Fruit fly (Drosophila melanogaster) whole organism: Measurements from ENCODE around the gene CG15143.

Source experiments
- CG8478 ChIP-seq: fragments of >200 bp; optimal IDR thresholded peaks from 2 replicates; lab custom pipeline; 2018; ENCODE audit warnings: inconsistent platforms
- Dll ChIP-seq: fragments of >200 bp; optimal IDR thresholded peaks from 2 replicates; lab custom pipeline; 2017
- EcR ChIP-seq, 2 experiments: fragments of >200 bp; optimal IDR thresholded peaks; 2 replicates each; lab custom pipeline; 2017; ENCODE audit warnings: missing biosample characterization in 2 of 2, missing genetic modification characterization in 2 of 2, missing genetic modification reagents in 2 of 2
- pan ChIP-seq: fragments of >200 bp; optimal IDR thresholded peaks from 2 replicates; lab custom pipeline; 2017
- psq ChIP-seq: fragments of >200 bp; optimal IDR thresholded peaks from 2 replicates; lab custom pipeline; 2017
- usp ChIP-seq: fragments of >200 bp; optimal IDR thresholded peaks from 2 replicates; lab custom pipeline; 2017; ENCODE audit warnings: missing biosample characterization, missing genetic modification characterization, mixed read lengths

Gene CG15143

DNA sequence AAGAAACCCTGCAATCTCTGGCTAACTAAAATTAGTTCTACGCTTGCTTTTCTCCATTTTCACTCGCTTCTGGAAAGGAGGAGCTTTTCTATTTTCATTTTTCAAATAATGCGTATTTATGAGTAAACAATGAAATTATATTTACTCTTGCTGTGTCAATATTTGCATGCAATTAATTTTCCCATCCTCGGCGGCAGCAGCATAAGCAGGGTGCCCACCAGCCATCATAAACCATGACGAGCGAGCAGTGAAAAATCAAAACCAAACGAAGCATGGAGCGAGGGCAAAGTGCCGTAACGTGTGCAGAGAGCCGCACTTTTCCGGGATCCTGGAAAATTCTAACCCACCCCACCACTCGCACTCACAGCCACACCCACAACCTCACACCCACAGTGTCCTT lies 9.4 kb upstream of the CG15143 start:
- TF ChIP-seq EcR (GFP tag; optimal IDR thresholded peaks at IDR 0.05; lab: Kevin White, UChicago) (no peak), pan (no peak), CG8478 (lab: Kevin White, UChicago) (no peak), usp (no peak), psq (lab: Kevin White, UChicago) (no peak), Dll (no peak)

DNA sequence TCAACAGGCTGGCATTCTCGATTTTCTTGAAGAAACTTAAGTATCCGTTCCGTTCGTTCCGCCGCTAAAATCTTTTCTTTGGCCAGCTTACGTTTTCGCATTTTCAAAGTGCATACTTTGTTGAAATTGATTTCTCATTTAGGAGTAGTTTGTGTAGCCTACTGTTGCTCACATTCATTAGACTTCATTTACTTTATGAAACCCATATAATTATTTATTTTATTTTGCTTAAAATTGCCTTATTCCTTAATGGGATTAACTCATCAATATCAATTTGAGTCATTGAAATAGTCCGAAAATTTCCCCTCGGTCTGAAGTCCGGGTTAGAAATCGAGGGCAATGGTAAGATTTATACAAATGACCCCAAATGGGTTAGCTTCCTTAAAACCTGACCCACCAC lies 7.8 kb upstream of the CG15143 start, which contains the start of gene CG15145:
TSS of gene CG15145 (minus strand) at position 101 of the 400 bp plus-strand sequence.
- TF ChIP-seq pan (no peak), Dll (no peak), CG8478 (lab: Kevin White, UChicago) (no peak), psq (lab: Kevin White, UChicago) (no peak), EcR (GFP tag; optimal IDR thresholded peaks at IDR 0.05; lab: Kevin White, UChicago) (no peak)

DNA sequence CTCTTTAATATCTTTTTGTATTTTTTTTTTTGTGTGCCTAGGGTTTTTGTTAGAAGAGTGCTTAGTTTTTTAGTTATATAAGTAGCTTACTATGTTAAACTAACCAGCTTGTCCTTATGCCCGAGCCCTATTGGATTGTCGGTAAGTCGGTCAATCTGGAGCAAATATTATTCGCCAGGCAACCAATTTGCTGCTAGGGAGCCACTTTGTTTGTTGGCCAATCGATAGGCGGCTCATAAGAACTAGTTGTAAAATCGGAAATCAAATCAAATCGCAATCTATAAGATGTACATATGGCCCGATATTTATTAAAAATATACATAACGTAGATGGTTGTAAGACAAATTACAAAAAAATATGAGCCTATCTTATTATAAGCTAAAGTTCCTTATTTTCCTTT lies 4.7 kb upstream of the CG15143 start, which contains the start of gene CG15144:
TSS of gene CG15144 (minus strand) at position 101 of the 400 bp plus-strand sequence.
- no peak for TF ChIP-seq psq (lab: Kevin White, UChicago)
- no peak for TF ChIP-seq EcR (GFP tag; optimal IDR thresholded peaks at IDR 0.05; lab: Kevin White, UChicago)
- no peak for TF ChIP-seq pan
- TF ChIP-seq CG8478 (lab: Kevin White, UChicago) = no peak

DNA sequence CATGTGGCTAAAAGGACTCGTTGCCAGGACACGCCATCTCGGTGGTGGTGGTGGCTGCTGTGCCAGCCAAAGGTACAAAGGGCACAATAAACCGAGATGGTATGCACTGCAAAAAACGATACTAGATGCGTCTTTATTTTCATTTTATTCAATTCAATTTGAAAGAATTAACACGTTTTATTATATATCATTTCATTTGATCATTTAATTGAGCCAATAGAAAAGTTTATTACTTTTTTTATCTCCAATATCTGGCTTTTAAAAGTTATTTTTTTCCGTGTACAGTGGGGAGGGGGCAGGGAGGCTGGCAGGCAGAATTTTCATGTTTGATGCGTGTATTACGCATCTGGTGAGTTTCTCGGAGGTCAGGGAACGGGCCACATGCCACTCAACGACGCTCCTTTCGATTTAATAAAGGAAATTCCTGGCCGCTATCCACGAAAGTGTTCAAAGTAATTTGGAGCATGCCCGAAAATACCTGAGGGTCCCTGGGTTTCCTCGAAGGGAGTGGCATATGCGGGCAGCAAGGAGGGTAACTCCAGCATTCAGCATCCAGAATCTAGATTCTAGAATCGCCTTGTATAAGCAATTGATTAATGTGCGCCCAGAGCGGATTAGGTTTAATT lies 10.1 kb downstream of the CG15143 start:
- TF ChIP-seq Dll (no peak), usp (no peak), CG8478 (lab: Kevin White, UChicago) (no peak), psq (lab: Kevin White, UChicago) (no peak), EcR (GFP tag; optimal IDR thresholded peaks at IDR 0.05; lab: Kevin White, UChicago) (no peak), pan (no peak)

DNA sequence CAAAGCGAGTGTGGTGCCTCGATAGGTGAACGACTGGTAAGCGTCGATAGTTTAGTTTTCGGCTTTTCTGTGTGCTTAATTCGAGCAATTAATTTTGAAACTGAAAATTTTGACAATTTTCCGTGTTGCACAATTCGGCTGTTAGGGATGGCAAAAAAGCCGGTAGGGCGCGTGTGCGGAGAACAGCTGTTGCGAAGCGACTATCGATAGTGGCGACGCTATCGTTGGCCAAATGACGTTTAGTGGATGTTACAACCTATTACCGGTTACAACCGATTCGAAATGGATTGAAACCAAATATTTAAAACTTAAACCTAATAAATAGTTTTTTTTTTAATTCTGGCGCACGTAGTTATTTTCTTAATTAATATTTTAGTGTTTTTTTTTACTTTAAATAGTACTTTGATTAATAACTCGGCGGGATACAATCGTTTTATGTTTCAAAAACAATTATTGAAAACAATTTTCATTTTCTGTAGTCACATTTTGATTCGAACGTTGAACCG lies 23.4 kb downstream of the CG15143 start, which contains the start of the genes mEFTs and Dhc36C:
TSS of gene mEFTs (minus strand) at position 161 of the 506 bp plus-strand sequence.
TSS of gene Dhc36C (plus strand) at position 456 of the 506 bp plus-strand sequence.
- TF ChIP-seq Dll (no peak), psq (lab: Kevin White, UChicago) (no peak), EcR (GFP tag; optimal IDR thresholded peaks at IDR 0.05; lab: Kevin White, UChicago) (no peak), CG8478 (lab: Kevin White, UChicago) (no peak), pan (no peak), usp (no peak)

DNA sequence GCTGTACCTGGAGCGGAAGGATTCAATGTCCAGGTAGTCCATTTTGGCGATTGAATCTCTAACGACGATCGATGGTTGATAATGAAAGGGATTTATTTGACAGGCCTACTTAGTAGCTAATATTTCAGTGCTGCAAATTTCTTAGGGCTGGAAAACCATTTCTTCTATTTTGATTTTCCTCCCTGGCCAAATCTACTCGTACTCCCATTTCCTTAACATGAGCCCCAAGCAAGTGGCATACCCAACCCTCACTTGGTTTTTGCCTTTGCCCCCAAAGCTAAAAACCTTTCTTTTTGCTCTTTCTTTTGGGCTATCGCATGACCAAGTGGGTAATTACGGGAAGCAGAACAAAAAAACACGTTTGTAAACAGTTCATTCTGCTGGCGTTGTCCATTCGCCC lies 25.6 kb downstream of the CG15143 start, which contains the start of gene CG15142:
TSS of gene CG15142 (minus strand) at position 101 of the 400 bp plus-strand sequence.
- TF ChIP-seq pan (no peak), usp (no peak), Dll (no peak), psq (lab: Kevin White, UChicago) (no peak), CG8478 (lab: Kevin White, UChicago) (no peak)

DNA sequence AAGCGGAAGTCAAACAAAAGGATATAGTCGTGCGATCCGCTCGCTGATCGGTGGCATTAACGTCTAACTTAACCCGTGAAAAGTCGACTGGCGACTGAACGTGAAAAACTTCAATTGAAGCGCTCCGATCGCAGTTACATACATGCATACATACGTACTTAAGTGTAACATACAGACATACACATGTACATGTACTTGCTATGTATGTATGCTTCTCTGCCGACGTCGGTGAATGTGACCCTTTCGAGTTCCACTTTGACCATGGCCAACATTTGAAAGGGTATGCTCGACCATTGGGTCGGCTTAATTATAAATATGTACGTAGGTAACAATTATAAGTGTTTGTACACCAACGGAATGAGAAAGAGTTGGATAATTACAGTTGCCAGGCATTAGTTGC lies 27.2 kb downstream of the CG15143 start, which contains the start of gene qua:
TSS of gene qua (minus strand) at position 101 of the 400 bp plus-strand sequence.
- TF ChIP-seq CG8478 (lab: Kevin White, UChicago) (no peak), Dll (no peak), pan (peak; percentile 47), usp (no peak), psq (lab: Kevin White, UChicago) (no peak), EcR (GFP tag; optimal IDR thresholded peaks at IDR 0.05; lab: Kevin White, UChicago) (no peak)

DNA sequence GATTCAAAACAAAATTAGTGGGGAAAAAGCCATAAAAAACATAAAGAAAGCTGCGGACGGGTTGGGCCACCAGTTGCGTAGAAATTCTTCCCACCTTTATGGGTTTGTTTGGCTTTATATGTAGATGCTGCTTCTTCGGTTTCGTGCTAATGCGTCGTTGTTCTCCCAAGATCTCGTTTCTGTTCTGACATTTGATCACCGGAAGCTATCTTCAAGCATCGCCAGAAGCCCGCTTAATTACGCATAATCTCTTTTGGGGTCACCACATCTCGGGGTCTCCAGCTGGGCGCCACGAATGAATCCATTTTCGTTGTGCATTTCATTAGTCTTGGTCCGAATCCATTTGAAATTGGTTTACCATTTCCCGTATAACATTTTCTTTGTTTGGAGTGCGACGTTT lies 28.6 kb downstream of the CG15143 start:
- no peak for TF ChIP-seq pan
- no peak for TF ChIP-seq psq (lab: Kevin White, UChicago)
- no peak for TF ChIP-seq usp
- TF ChIP-seq CG8478 (lab: Kevin White, UChicago) = no peak
- TF ChIP-seq EcR (GFP tag; optimal IDR thresholded peaks at IDR 0.05; lab: Kevin White, UChicago) = no peak
- TF ChIP-seq Dll = no peak

DNA sequence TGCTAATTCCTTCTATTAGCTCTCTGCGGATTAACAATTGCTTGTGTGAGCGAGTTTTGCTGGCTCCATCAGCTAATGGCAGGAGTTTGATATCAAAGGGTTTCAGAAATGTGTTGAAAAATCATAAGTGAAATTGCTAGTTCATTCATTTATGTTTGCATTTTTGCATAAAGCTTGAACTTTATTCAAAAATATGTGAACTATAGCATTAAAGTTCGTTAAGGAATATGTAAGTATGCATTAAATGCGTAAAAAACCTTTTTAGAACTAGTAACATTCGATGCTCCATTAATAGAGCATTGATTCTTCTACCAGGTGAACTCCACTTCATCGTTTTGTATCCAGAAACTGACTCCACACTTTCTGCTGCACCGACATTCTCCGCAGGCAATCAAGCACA lies 31.7 kb downstream of the CG15143 start:
- TF ChIP-seq CG8478 (lab: Kevin White, UChicago) (no peak), psq (lab: Kevin White, UChicago) (no peak), pan (no peak), Dll (no peak), usp (no peak), EcR (GFP tag; optimal IDR thresholded peaks at IDR 0.05; lab: Kevin White, UChicago) (no peak)

DNA sequence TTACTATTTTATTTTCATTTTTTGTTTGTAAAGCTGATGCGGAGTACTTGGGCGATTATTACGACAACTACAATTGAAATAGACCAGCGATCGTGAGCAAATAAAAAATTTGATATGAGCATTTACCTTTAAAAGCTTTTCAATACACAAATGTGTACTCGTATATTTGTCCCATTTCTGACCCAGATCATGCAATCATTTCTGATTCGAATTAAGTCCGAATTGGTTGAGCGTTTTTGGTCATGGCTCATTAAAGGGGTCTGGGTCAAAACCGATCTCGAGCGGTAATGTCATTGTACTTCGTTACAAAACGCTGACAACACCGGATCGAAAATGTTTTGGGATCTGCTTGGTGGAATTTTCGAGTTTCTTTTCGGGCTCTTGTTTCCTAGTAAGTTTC lies 38.1 kb downstream of the CG15143 start, which contains the start of gene CG43220:
TSS of gene CG43220 (plus strand) at position 301 of the 400 bp plus-strand sequence.
- TF ChIP-seq Dll = no peak

DNA sequence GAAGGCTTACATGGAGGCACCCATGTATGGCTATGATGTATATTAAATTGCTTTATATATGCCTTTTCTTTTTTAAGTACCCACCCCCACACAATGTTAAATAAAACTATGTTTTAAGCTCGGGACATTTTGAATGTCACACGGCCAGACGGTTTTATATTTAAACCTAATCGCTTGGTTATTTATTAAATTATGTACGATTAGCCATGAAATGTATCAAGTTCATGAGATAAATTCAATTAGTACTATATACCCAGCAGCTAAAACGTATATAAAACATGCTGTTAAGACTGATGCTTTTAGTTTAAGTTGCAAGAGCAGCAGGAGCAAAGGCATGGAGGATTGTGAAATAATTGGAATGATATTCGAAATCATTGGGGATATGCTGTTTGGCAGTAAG lies 38.9 kb downstream of the CG15143 start, which contains the start of the genes CG43221 and CG43645:
TSS of gene CG43221 (plus strand) at position 301 of the 400 bp plus-strand sequence.
TSS of gene CG43645 (plus strand) at position 301 of the 400 bp plus-strand sequence.
- TF ChIP-seq usp (no peak), CG8478 (lab: Kevin White, UChicago) (no peak), psq (lab: Kevin White, UChicago) (no peak), EcR (GFP tag; optimal IDR thresholded peaks at IDR 0.05; lab: Kevin White, UChicago) (no peak), pan (no peak), Dll (no peak)

DNA sequence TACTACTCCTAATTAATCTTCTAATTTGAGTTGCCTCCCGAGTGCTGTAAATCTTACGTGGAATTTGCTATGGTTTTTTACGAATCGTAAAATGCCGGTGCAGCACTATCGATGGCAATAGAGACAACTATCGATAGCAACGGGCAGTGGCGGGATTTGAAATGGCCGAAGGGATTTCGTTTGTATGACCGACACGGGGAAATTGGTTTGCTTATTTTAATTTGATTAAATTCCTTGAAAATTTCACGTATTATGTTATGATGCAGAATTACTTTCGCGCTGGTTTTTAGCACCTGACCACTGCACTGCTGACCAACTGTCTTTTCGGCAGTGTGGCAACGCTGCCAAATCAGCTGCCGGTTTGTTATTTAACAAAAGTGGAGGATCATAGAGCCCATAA lies 40.2 kb downstream of the CG15143 start, which contains the start of the genes GCS2beta and CG5131:
TSS of gene GCS2beta (minus strand) at position 134 of the 400 bp plus-strand sequence.
TSS of gene CG5131 (plus strand) at position 328 of the 400 bp plus-strand sequence.
- no peak for TF ChIP-seq Dll
- TF ChIP-seq pan = no peak
- TF ChIP-seq psq (lab: Kevin White, UChicago) = no peak
- no peak for TF ChIP-seq EcR (GFP tag; optimal IDR thresholded peaks at IDR 0.05; lab: Kevin White, UChicago)
- TF ChIP-seq CG8478 (lab: Kevin White, UChicago) = no peak
- no peak for TF ChIP-seq usp
